Worm (Caenorhabditis elegans): ENCODE results near the gene R12H7.4.

Gene R12H7.4

ce11 chrX:13216802-13217201 lies at the start of gene R12H7.4:
R12H7.4 (plus strand) TSS chrX:13217102.
- TF ChIP-seq lin-35 (GFP tag; optimal IDR thresholded peaks at IDR 0.05) = no peak
- TF ChIP-seq fkh-3 (tag; optimal IDR thresholded peaks at IDR 0.05) = no peak
- no peak for TF ChIP-seq snpc-1.1 (tag; optimal IDR thresholded peaks at IDR 0.05; ENCODE audit: insufficient read depth)
- no peak for TF ChIP-seq hmg-20 (GFP tag; IDR thresholded peaks at IDR 0.05)
- no peak for TF ChIP-seq B0261.1 (tag; optimal IDR thresholded peaks at IDR 0.05)
- no peak for TF ChIP-seq pbrm-1 (GFP tag; IDR thresholded peaks at IDR 0.05)
- TF ChIP-seq madf-6 (GFP tag; IDR thresholded peaks at IDR 0.05) = no peak
- TF ChIP-seq hmg-1.2 (GFP tag; IDR thresholded peaks at IDR 0.05) = no peak
- no peak for TF ChIP-seq ceh-91 (GFP tag; IDR thresholded peaks at IDR 0.05)
- no peak for TF ChIP-seq F37B4.10 (GFP tag; IDR thresholded peaks at IDR 0.05)
- no peak for TF ChIP-seq lag-1 (GFP tag; IDR thresholded peaks at IDR 0.05)
- TF ChIP-seq F49E8.2 (tag; optimal IDR thresholded peaks at IDR 0.05; ENCODE audit: insufficient read depth) = no peak
- TF ChIP-seq mxl-1 (tag; optimal IDR thresholded peaks at IDR 0.05) = no peak
- TF ChIP-seq zfh-2 (GFP tag; conservative IDR thresholded peaks at IDR 0.05) = no peak
- no peak for TF ChIP-seq let-607 (tag; optimal IDR thresholded peaks at IDR 0.05)
- TF ChIP-seq sdz-38 (tag; optimal IDR thresholded peaks at IDR 0.05) = no peak
- no peak for TF ChIP-seq aptf-2 (GFP tag; conservative IDR thresholded peaks at IDR 0.05)

DNA sequence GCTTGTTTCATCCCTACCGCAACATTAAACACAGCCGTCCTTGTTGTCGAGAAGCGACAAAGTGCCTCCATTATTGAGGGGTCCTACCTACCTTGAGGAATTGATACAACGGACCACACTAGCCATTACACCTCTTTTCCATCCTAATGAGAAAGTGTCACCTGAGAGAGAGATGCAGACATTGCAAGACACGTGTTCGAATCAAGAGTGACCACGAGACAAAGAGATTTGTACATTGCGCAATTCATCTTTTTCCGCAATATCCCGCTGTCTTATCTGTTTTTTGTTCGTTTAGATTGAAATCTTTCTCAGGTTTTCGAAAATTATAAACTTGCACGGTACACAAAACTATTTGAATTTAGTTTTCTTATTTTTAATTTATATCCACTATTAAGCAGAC lies 47.8 kb upstream of the R12H7.4 start:
- TF ChIP-seq unc-62 (GFP tag; optimal IDR thresholded peaks at IDR 0.05) (peak; percentile 1), egl-44 (GFP tag; IDR thresholded peaks at IDR 0.05) (no peak), cebp-1 (GFP tag; IDR thresholded peaks at IDR 0.05) (no peak), cebp-1 (tag; optimal IDR thresholded peaks at IDR 0.05) (peak; percentile 79)

DNA sequence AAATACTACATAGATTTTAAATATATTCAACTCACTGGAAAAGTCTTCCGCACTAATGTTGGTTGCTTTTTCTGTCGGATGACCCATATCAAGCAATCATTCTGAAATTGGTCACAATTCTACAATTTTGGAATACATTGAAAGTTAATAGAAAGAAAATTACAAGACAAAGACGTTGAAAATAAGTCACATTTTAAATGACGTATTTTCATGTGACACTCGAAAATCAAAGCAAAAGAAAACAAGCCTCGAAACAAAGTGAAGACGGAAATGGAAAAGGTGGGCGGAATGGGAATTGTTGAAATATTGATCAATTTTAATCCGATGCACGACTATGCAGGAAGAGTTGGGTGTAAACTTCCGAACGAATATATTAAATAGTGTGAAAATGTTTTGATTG lies 46.9 kb upstream of the R12H7.4 start, which contains the start of gene mob-2:
TSS of gene mob-2 (minus strand) at position 101 of the 400 bp plus-strand sequence.
- TF ChIP-seq hmg-20 (GFP tag; IDR thresholded peaks at IDR 0.05) = no peak
- TF ChIP-seq athp-1 (tag; optimal IDR thresholded peaks at IDR 0.05) = no peak
- TF ChIP-seq F10E7.11 (tag; optimal IDR thresholded peaks at IDR 0.05) = no peak
- TF ChIP-seq B0336.3 (GFP tag; IDR thresholded peaks at IDR 0.05) = no peak
- TF ChIP-seq aptf-3 (GFP tag; IDR thresholded peaks at IDR 0.05) = no peak
- TF ChIP-seq snpc-1.3 (tag; optimal IDR thresholded peaks at IDR 0.05; ENCODE audit: insufficient read depth) = no peak
- no peak for TF ChIP-seq Y53G8AR.9 (GFP tag; conservative IDR thresholded peaks at IDR 0.05)
- TF ChIP-seq gei-17 (GFP tag; optimal IDR thresholded peaks at IDR 0.05) = no peak

DNA sequence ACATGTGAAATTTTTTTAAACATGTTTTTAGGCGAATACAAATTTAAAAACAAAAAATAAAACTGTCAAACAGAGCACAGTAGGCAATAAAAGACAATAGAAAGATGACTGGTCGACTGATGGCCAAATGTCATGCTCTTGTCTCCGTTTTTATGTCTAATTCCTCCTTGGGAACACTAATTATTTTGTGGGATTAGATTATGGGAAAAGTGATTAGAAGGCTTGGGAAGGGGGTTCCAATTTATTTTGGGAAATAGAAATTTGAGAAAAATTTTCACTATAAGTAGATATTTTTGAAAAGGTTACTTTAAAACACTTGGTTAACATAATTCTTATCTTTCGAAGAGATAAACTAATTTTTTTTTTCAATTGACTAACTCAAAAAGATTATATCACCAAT lies 46.1 kb upstream of the R12H7.4 start:
- TF ChIP-seq ceh-58 (GFP tag; IDR thresholded peaks at IDR 0.05) (no peak), lin-26 (GFP tag; IDR thresholded peaks at IDR 0.05) (no peak), mxl-1 (tag; optimal IDR thresholded peaks at IDR 0.05) (no peak), ztf-28 (GFP tag; IDR thresholded peaks at IDR 0.05) (no peak), nhr-27 (tag; optimal IDR thresholded peaks at IDR 0.05) (no peak), ztf-18 (tag; optimal IDR thresholded peaks at IDR 0.05) (no peak), hlh-12 (tag; optimal IDR thresholded peaks at IDR 0.05) (no peak), hmg-20 (GFP tag; IDR thresholded peaks at IDR 0.05) (no peak), repo-1 (tag; optimal IDR thresholded peaks at IDR 0.05) (no peak), D2030.7 (GFP tag; IDR thresholded peaks at IDR 0.05) (no peak), Y53F4B.3 (GFP tag; IDR thresholded peaks at IDR 0.05) (no peak), pha-4 (tag; optimal IDR thresholded peaks at IDR 0.05) (no peak), tlf-1 (GFP tag; optimal IDR thresholded peaks at IDR 0.05) (no peak), lsl-1 (GFP tag; optimal IDR thresholded peaks at IDR 0.05) (no peak), madf-8 (GFP tag; conservative IDR thresholded peaks at IDR 0.05) (no peak), lin-40 (tag; optimal IDR thresholded peaks at IDR 0.05) (no peak), die-1 (tag; optimal IDR thresholded peaks at IDR 0.05) (no peak)

Data from whole organism, young adult.